Fruit fly (Drosophila melanogaster) whole organism, embryonic: Measurements from ENCODE around the gene TM9SF3.

ENCODE experiments used
- ATbp ChIP-seq: fragments of 200-800 bp; sonication (Bioruptor generic); optimal IDR thresholded peaks from 2 replicates; lab custom pipeline; 2017; ENCODE audit warnings: missing biosample characterization, mild to moderate bottlenecking, missing genetic modification characterization, missing genetic modification reagents
- Blimp-1 ChIP-seq: fragments of 200-800 bp; sonication (Bioruptor generic); optimal IDR thresholded peaks from 3 replicates; lab custom pipeline; 2018; ENCODE audit warnings: missing biosample characterization, missing genetic modification characterization, mild to moderate bottlenecking, moderate library complexity, missing genetic modification reagents
- CG10267 ChIP-seq: fragments of 200-800 bp; sonication (Bioruptor generic); optimal IDR thresholded peaks from 2 replicates; lab custom pipeline; 2018; ENCODE audit warnings: missing biosample characterization, mild to moderate bottlenecking, missing genetic modification characterization, moderate library complexity
- CG11504 ChIP-seq: fragments of 200-800 bp; sonication (Bioruptor generic); optimal IDR thresholded peaks from 3 replicates; lab custom pipeline; 2019; ENCODE audit warnings: missing biosample characterization, mild to moderate bottlenecking, missing genetic modification characterization, moderate library complexity
- CG13296 ChIP-seq: fragments of 200-800 bp; sonication (Bioruptor generic); optimal IDR thresholded peaks from 3 replicates; lab custom pipeline; 2018; ENCODE audit warnings: missing biosample characterization, mild to moderate bottlenecking, missing genetic modification characterization
- CG14014 ChIP-seq: fragments of 200-800 bp; sonication (Bioruptor generic); IDR thresholded peaks from 2 replicates; pipeline ENCODE4 v1.3.6; 2022; ENCODE audit warnings: missing biosample characterization, missing genetic modification characterization
- CG14667 ChIP-seq: fragments of 200-800 bp; sonication (Bioruptor generic); IDR thresholded peaks from 2 replicates; pipeline ENCODE4 v1.3.6; 2022; ENCODE audit warnings: missing biosample characterization, missing genetic modification characterization
- CG17186 ChIP-seq: fragments of 200-800 bp; sonication (Bioruptor generic); optimal IDR thresholded peaks from 3 replicates; lab custom pipeline; 2017; ENCODE audit warnings: missing biosample characterization, missing genetic modification reagents, missing genetic modification characterization
- CG17568 ChIP-seq: fragments of 200-800 bp; sonication (Bioruptor generic); optimal IDR thresholded peaks from 2 replicates; lab custom pipeline; 2018; ENCODE audit warnings: missing biosample characterization, mild to moderate bottlenecking, missing genetic modification characterization, moderate library complexity
- CG17802 ChIP-seq: fragments of 200-800 bp; sonication (Bioruptor generic); optimal IDR thresholded peaks from 2 replicates; lab custom pipeline; 2018; ENCODE audit warnings: missing biosample characterization, mild to moderate bottlenecking, missing genetic modification characterization, moderate library complexity
- CG17829 ChIP-seq: fragments of 200-800 bp; optimal IDR thresholded peaks from 2 replicates; lab custom pipeline; 2019; ENCODE audit warnings: missing biosample characterization, mild to moderate bottlenecking, missing genetic modification characterization, moderate library complexity
- CG2199 ChIP-seq: fragments of 200-800 bp; sonication (Bioruptor generic); IDR thresholded peaks from 3 replicates; pipeline ENCODE4 v1.3.6; 2022; ENCODE audit warnings: missing biosample characterization, missing genetic modification characterization
- CG2678 ChIP-seq: fragments of 200-800 bp; sonication (Bioruptor generic); optimal IDR thresholded peaks from 3 replicates; lab custom pipeline; 2019; ENCODE audit warnings: missing biosample characterization, mild to moderate bottlenecking, missing genetic modification characterization, moderate library complexity
- CG30403 ChIP-seq: fragments of 200-800 bp; sonication (Bioruptor generic); optimal IDR thresholded peaks from 3 replicates; lab custom pipeline; 2016; ENCODE audit warnings: missing biosample characterization, missing genetic modification characterization
- CG30431 ChIP-seq: fragments of 200-800 bp; sonication (Bioruptor generic); optimal IDR thresholded peaks from 2 replicates; lab custom pipeline; 2017; ENCODE audit warnings: missing biosample characterization, missing genetic modification characterization
- CG3065 ChIP-seq: fragments of 200-800 bp; sonication (Bioruptor generic); optimal IDR thresholded peaks from 2 replicates; lab custom pipeline; 2016; ENCODE audit warnings: missing biosample characterization, missing genetic modification characterization
- CG4854 ChIP-seq: fragments of 200-800 bp; sonication (Bioruptor generic); optimal IDR thresholded peaks from 2 replicates; lab custom pipeline; 2016; ENCODE audit warnings: missing biosample characterization, missing genetic modification characterization, inconsistent platforms
- CG5245 ChIP-seq: fragments of 200-800 bp; sonication (Bioruptor generic); optimal IDR thresholded peaks from 3 replicates; lab custom pipeline; 2016; ENCODE audit warnings: missing biosample characterization, missing genetic modification characterization
- CG6175 ChIP-seq: fragments of 200-800 bp; sonication (Bioruptor generic); IDR thresholded peaks from 3 replicates; pipeline ENCODE4 v1.3.6; 2022; ENCODE audit warnings: missing biosample characterization, missing genetic modification characterization
- CG8924 ChIP-seq: fragments of 200-800 bp; optimal IDR thresholded peaks from 3 replicates; lab custom pipeline; 2019; ENCODE audit warnings: missing biosample characterization, mild to moderate bottlenecking, missing genetic modification characterization, moderate library complexity
- CG9437 ChIP-seq: fragments of 200-800 bp; sonication (Bioruptor generic); optimal IDR thresholded peaks from 2 replicates; lab custom pipeline; 2018; ENCODE audit warnings: missing biosample characterization, mild to moderate bottlenecking, missing genetic modification characterization
- Chrac-16 ChIP-seq: fragments of 200-800 bp; sonication (Bioruptor generic); optimal IDR thresholded peaks from 3 replicates; lab custom pipeline; 2016; ENCODE audit warnings: missing biosample characterization, missing genetic modification characterization
- Deaf1 ChIP-seq: fragments of 200-800 bp; optimal IDR thresholded peaks from 3 replicates; lab custom pipeline; 2019; ENCODE audit warnings: missing biosample characterization, mild to moderate bottlenecking, missing genetic modification characterization, moderate library complexity
- Dfd ChIP-seq, 2 experiments: fragments of >200 bp; optimal IDR thresholded peaks; 2 replicates each; lab custom pipeline; 2017; ENCODE audit warnings: missing biosample characterization in 2 of 2, missing genetic modification characterization in 2 of 2
- Gsc ChIP-seq: fragments of 200-800 bp; sonication (Bioruptor generic); IDR thresholded peaks from 2 replicates; pipeline ENCODE4 v1.3.6; 2022; ENCODE audit warnings: missing biosample characterization, missing genetic modification characterization
- HLH3B ChIP-seq: fragments of 200-800 bp; sonication (Bioruptor generic); IDR thresholded peaks from 2 replicates; pipeline ENCODE4 v1.3.6; 2022; ENCODE audit warnings: missing biosample characterization, missing genetic modification characterization
- Med ChIP-seq: fragments of 200-800 bp; sonication (Bioruptor generic); peaks from one replicate; lab custom pipeline; 2016; ENCODE audit warnings: missing biosample characterization, missing genetic modification characterization, mild to moderate bottlenecking, inconsistent platforms, moderate library complexity
- Myb ChIP-seq: fragments of 200-800 bp; sonication (Bioruptor generic); optimal IDR thresholded peaks from 2 replicates; lab custom pipeline; 2016; ENCODE audit warnings: missing biosample characterization, missing genetic modification characterization
- NC2α ChIP-seq: fragments of 200-800 bp; sonication (Bioruptor generic); optimal IDR thresholded peaks from 2 replicates; lab custom pipeline; 2016; ENCODE audit warnings: missing biosample characterization, missing genetic modification characterization
- Nf-YA ChIP-seq: fragments of 200-800 bp; sonication (Bioruptor generic); IDR thresholded peaks from 2 replicates; pipeline ENCODE4 v1.3.6; 2022; ENCODE audit warnings: missing biosample characterization, missing genetic modification characterization
- Pdp1 ChIP-seq, 2 experiments: fragments of 200-800 bp; sonication (Bioruptor generic); optimal IDR thresholded peaks; 3 replicates each; lab custom pipeline; 2016; ENCODE audit warnings: missing biosample characterization in 2 of 2, missing genetic modification characterization in 2 of 2, mild to moderate bottlenecking in 1 of 2, moderate library complexity in 1 of 2
- Ravus ChIP-seq: fragments of 200-800 bp; sonication (Bioruptor generic); IDR thresholded peaks from 2 replicates; pipeline ENCODE4 v1.3.6; 2022; ENCODE audit warnings: missing biosample characterization, missing genetic modification characterization
- amos ChIP-seq: fragments of 200-800 bp; sonication (Bioruptor generic); IDR thresholded peaks from 2 replicates; pipeline ENCODE4 v1.3.6; 2022; ENCODE audit warnings: missing biosample characterization, missing genetic modification characterization; ENCODE audit not compliant: partially characterized antibody
- dati ChIP-seq: fragments of 200-800 bp; sonication (Bioruptor generic); IDR thresholded peaks from 2 replicates; pipeline ENCODE4 v1.3.6; 2022; ENCODE audit warnings: missing biosample characterization, missing genetic modification characterization
- ems ChIP-seq: fragments of 200-800 bp; sonication (Bioruptor generic); optimal IDR thresholded peaks from 3 replicates; lab custom pipeline; 2016; ENCODE audit warnings: missing biosample characterization, missing genetic modification characterization
- gcm2 ChIP-seq: fragments of 200-800 bp; sonication (Bioruptor generic); optimal IDR thresholded peaks from 2 replicates; lab custom pipeline; 2016; ENCODE audit warnings: missing biosample characterization, missing genetic modification characterization
- grau ChIP-seq: fragments of 200-800 bp; optimal IDR thresholded peaks from 3 replicates; lab custom pipeline; 2019; ENCODE audit warnings: missing biosample characterization, mild to moderate bottlenecking, missing genetic modification characterization, moderate library complexity
- gro ChIP-seq: fragments of 200-800 bp; sonication (Bioruptor generic); optimal IDR thresholded peaks from 2 replicates; lab custom pipeline; 2016; ENCODE audit warnings: missing biosample characterization, missing genetic modification characterization
- h ChIP-seq: fragments of >200 bp; optimal IDR thresholded peaks from 2 replicates; lab custom pipeline; 2017
- lilli ChIP-seq: fragments of 200-800 bp; sonication (Bioruptor generic); optimal IDR thresholded peaks from 3 replicates; lab custom pipeline; 2016; ENCODE audit warnings: missing biosample characterization, missing genetic modification characterization
- mirr ChIP-seq: fragments of 200-800 bp; sonication (Bioruptor generic); optimal IDR thresholded peaks from 3 replicates; lab custom pipeline; 2018; ENCODE audit warnings: missing biosample characterization, mild to moderate bottlenecking, missing genetic modification characterization
- nom ChIP-seq: fragments of 200-800 bp; sonication (Bioruptor generic); optimal IDR thresholded peaks from 2 replicates; lab custom pipeline; 2017; ENCODE audit warnings: missing biosample characterization, missing genetic modification characterization, mild to moderate bottlenecking, moderate library complexity, missing genetic modification reagents
- pb ChIP-seq: fragments of 200-800 bp; sonication (Bioruptor generic); optimal IDR thresholded peaks from 3 replicates; lab custom pipeline; 2016; ENCODE audit warnings: missing biosample characterization, missing genetic modification characterization
- rib ChIP-seq: fragments of 200-800 bp; sonication (Bioruptor generic); IDR thresholded peaks from 2 replicates; pipeline ENCODE4 v1.3.6; 2022; ENCODE audit warnings: missing biosample characterization, missing genetic modification characterization
- slbo ChIP-seq: fragments of 200-800 bp; sonication (Bioruptor generic); IDR thresholded peaks from 2 replicates; pipeline ENCODE4 v1.3.6; 2022; ENCODE audit warnings: missing biosample characterization, missing genetic modification characterization
- slou ChIP-seq: fragments of 200-800 bp; sonication (Bioruptor generic); optimal IDR thresholded peaks from 3 replicates; lab custom pipeline; 2016; ENCODE audit warnings: missing biosample characterization, missing genetic modification characterization
- slp2 ChIP-seq: fragments of 200-800 bp; sonication (Bioruptor generic); optimal IDR thresholded peaks from 2 replicates; lab custom pipeline; 2016; ENCODE audit warnings: missing biosample characterization, missing genetic modification characterization
- sqz ChIP-seq: fragments of 200-800 bp; sonication (Bioruptor generic); optimal IDR thresholded peaks from 3 replicates; lab custom pipeline; 2018; ENCODE audit warnings: missing biosample characterization, mild to moderate bottlenecking, missing genetic modification characterization
- stc ChIP-seq: fragments of 200-800 bp; sonication (Bioruptor generic); IDR thresholded peaks from 2 replicates; pipeline ENCODE4 v1.3.6; 2022; ENCODE audit warnings: missing biosample characterization, missing genetic modification characterization
- stwl ChIP-seq: fragments of 200-800 bp; sonication (Bioruptor generic); optimal IDR thresholded peaks from 3 replicates; lab custom pipeline; 2018; ENCODE audit warnings: missing biosample characterization, mild to moderate bottlenecking, missing genetic modification characterization, moderate library complexity
- tll ChIP-seq, 2 experiments: fragments of 200-800 bp in 1 of 2; fragments of >200 bp in 1 of 2; sonication (Bioruptor generic) in 1 of 2; optimal IDR thresholded peaks; 2 replicates each; lab custom pipeline; 2017 to 2019; ENCODE audit warnings: missing biosample characterization in 2 of 2, missing genetic modification characterization in 2 of 2, mild to moderate bottlenecking in 1 of 2, moderate library complexity in 1 of 2
- zfh1 ChIP-seq: fragments of 200-800 bp; sonication (Bioruptor generic); IDR thresholded peaks from 3 replicates; pipeline ENCODE4 v1.3.6; 2022; ENCODE audit warnings: missing biosample characterization, missing genetic modification characterization

The TM9SF3 gene

DNA sequence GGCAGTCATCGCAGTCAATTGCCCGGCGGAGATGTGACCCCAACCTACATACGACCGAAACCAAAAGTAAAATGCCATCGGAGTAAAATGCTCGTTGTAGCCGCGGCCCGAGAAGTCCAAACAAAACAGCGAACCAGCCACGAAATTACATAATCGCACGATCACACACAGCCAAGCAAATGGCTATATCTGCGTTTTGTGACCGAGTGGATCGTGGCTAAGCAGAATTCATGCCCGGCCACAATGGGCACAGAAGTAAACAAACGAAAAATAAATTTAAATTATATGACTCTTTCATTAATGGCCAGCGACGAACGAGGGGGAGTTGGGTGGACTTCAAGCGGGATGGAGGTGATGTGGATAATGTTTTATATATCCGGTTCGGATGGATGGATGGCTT is 34.1 kb downstream of the TM9SF3 start (continued):
- TF ChIP-seq grau (tag; lab: Kevin White, UChicago) (no peak), CG30431 (GFP tag; lab: Kevin White, UChicago) (no peak), CG17568 (GFP tag; lab: Kevin White, UChicago) (no peak), dati (GFP tag; lab: Robert Waterston, UW) (no peak), ems (GFP tag; lab: Kevin White, UChicago) (no peak), Myb (no peak), Deaf1 (peak; percentile 63), slbo (GFP tag; lab: Robert Waterston, UW) (0 out of 2 replicates have a peak, but pooled peaks have one; percentile 8), CG17829 (tag; lab: Kevin White, UChicago) (no peak), rib (GFP tag; lab: Robert Waterston, UW) (no peak), CG17802 (tag; lab: Kevin White, UChicago) (no peak), HLH3B (GFP tag; lab: Robert Waterston, UW) (no peak), CG8924 (no peak), CG13296 (GFP tag; lab: Kevin White, UChicago) (no peak), CG6175 (GFP tag; lab: Robert Waterston, UW) (0 out of 3 replicates have a peak, but pooled peaks have one; percentile 10), CG14667 (GFP tag; lab: Robert Waterston, UW) (no peak), zfh1 (GFP tag; lab: Robert Waterston, UW) (no peak), lilli (no peak), Nf-YA (GFP tag; lab: Robert Waterston, UW) (no peak), ATbp (GFP tag; lab: Kevin White, UChicago) (no peak), CG5245 (GFP tag; lab: Kevin White, UChicago) (no peak), Gsc (GFP tag; lab: Robert Waterston, UW) (no peak), CG11504 (tag; lab: Kevin White, UChicago) (no peak), h (lab: Kevin White, UChicago) (no peak), slp2 (GFP tag; lab: Kevin White, UChicago) (no peak), CG30403 (GFP tag; lab: Kevin White, UChicago) (no peak), CG2678 (no peak), CG4854 (no peak), Ravus (GFP tag; lab: Robert Waterston, UW) (no peak), Dfd (GFP tag; optimal IDR thresholded peaks at IDR 0.05; lab: Kevin White, UChicago) (no peak), slou (GFP tag; lab: Kevin White, UChicago) (no peak), sqz (no peak), NC2α (GFP tag; lab: Kevin White, UChicago) (no peak), CG3065 (no peak), mirr (GFP tag; lab: Kevin White, UChicago) (peak; percentile 29), Chrac-16 (no peak), Med (GFP tag; lab: Kevin White, UChicago) (peak; percentile 55), stc (GFP tag; lab: Robert Waterston, UW) (no peak), CG9437 (no peak), Blimp-1 (no peak), CG2199 (GFP tag; lab: Robert Waterston, UW) (no peak), nom (GFP tag; lab: Kevin White, UChicago) (no peak), amos (GFP tag; lab: Robert Waterston, UW) (no peak), tll (GFP tag; optimal IDR thresholded peaks at IDR 0.05; lab: Kevin White, UChicago) (no peak), CG10267 (no peak), pb (no peak), Pdp1 (GFP tag; optimal IDR thresholded peaks at IDR 0.05; lab: Kevin White, UChicago) (peak in 1 of 2 experiments; percentile 71), CG17186 (GFP tag; lab: Kevin White, UChicago) (no peak), gro (peak; percentile 20), gcm2 (GFP tag; lab: Kevin White, UChicago) (no peak), stwl (tag; lab: Kevin White, UChicago) (no peak), CG14014 (GFP tag; lab: Robert Waterston, UW) (no peak)
